Fruit fly (Drosophila melanogaster) whole organism, prepupa: ENCODE measurements around the gene mirr.

Source experiments
- Blimp-1 ChIP-seq: fragments of 200-800 bp; sonication (Bioruptor generic); optimal IDR thresholded peaks from 3 replicates; lab custom pipeline; 2017; ENCODE audit warnings: missing biosample characterization, missing genetic modification characterization, mild to moderate bottlenecking, moderate library complexity, missing genetic modification reagents
- CG10669 ChIP-seq: fragments of 200-800 bp; sonication (Bioruptor generic); optimal IDR thresholded peaks from 3 replicates; lab custom pipeline; 2018; ENCODE audit warnings: missing biosample characterization, mild to moderate bottlenecking, missing genetic modification characterization, moderate library complexity
- CG11294 ChIP-seq: fragments of 200-800 bp; sonication (Bioruptor generic); IDR thresholded peaks from 2 replicates; pipeline ENCODE4 v1.3.6; 2022; ENCODE audit warnings: missing biosample characterization, missing genetic modification characterization
- CG11762 ChIP-seq: fragments of 200-800 bp; sonication (Bioruptor generic); optimal IDR thresholded peaks from 3 replicates; lab custom pipeline; 2016; ENCODE audit warnings: missing biosample characterization, missing genetic modification characterization; ENCODE audit not compliant: insufficient read depth
- CG15336 ChIP-seq: fragments of 200-800 bp; sonication (Bioruptor generic); IDR thresholded peaks from 2 replicates; pipeline ENCODE4 v1.3.6; 2022; ENCODE audit warnings: missing biosample characterization, missing genetic modification characterization
- CG1621 ChIP-seq: fragments of 200-800 bp; sonication (Bioruptor generic); optimal IDR thresholded peaks from 3 replicates; lab custom pipeline; 2018; ENCODE audit warnings: missing biosample characterization, mild to moderate bottlenecking, missing genetic modification characterization
- CG16779 ChIP-seq: fragments of 200-800 bp; sonication (Bioruptor generic); optimal IDR thresholded peaks from 3 replicates; lab custom pipeline; 2017; ENCODE audit warnings: missing biosample characterization, mild to moderate bottlenecking, missing genetic modification characterization
- CG3032 ChIP-seq: fragments of 200-800 bp; optimal IDR thresholded peaks from 2 replicates; lab custom pipeline; 2019; ENCODE audit warnings: missing biosample characterization, mild to moderate bottlenecking, missing genetic modification characterization, moderate library complexity
- CG31627 ChIP-seq: fragments of 200-800 bp; sonication (Bioruptor generic); optimal IDR thresholded peaks from 3 replicates; lab custom pipeline; 2016; ENCODE audit warnings: missing biosample characterization, missing genetic modification characterization
- CG3919 ChIP-seq: fragments of 200-800 bp; sonication (Bioruptor generic); optimal IDR thresholded peaks from 3 replicates; lab custom pipeline; 2016; ENCODE audit warnings: missing biosample characterization, missing genetic modification characterization
- CG4318 ChIP-seq: fragments of 200-800 bp; sonication (Bioruptor generic); optimal IDR thresholded peaks from 3 replicates; lab custom pipeline; 2017; ENCODE audit warnings: missing biosample characterization, mild to moderate bottlenecking, missing genetic modification characterization
- CG6163 ChIP-seq: fragments of 200-800 bp; sonication (Bioruptor generic); IDR thresholded peaks from 3 replicates; pipeline ENCODE4 v1.3.6; 2022; ENCODE audit warnings: missing biosample characterization, missing genetic modification characterization
- CG6276 ChIP-seq: fragments of 200-800 bp; sonication (Bioruptor generic); optimal IDR thresholded peaks from 2 replicates; lab custom pipeline; 2017; ENCODE audit warnings: missing biosample characterization, mild to moderate bottlenecking, missing genetic modification characterization
- CG6792 ChIP-seq: fragments of 200-800 bp; sonication (Bioruptor generic); optimal IDR thresholded peaks from 3 replicates; lab custom pipeline; 2016; ENCODE audit warnings: missing biosample characterization, missing genetic modification characterization
- CG6808 ChIP-seq: fragments of 200-800 bp; sonication (Bioruptor generic); optimal IDR thresholded peaks from 3 replicates; lab custom pipeline; 2017; ENCODE audit warnings: missing biosample characterization, missing genetic modification characterization, mild to moderate bottlenecking, moderate library complexity, missing genetic modification reagents
- CG7368 ChIP-seq: fragments of 200-800 bp; sonication (Bioruptor generic); optimal IDR thresholded peaks from 3 replicates; lab custom pipeline; 2016; ENCODE audit warnings: missing biosample characterization, missing genetic modification characterization
- CG8119 ChIP-seq: fragments of 200-800 bp; sonication (Bioruptor generic); IDR thresholded peaks from 3 replicates; pipeline ENCODE4 v1.3.6; 2022; ENCODE audit warnings: missing biosample characterization, missing genetic modification characterization
- CG8319 ChIP-seq: fragments of 200-800 bp; sonication (Bioruptor generic); optimal IDR thresholded peaks from 3 replicates; lab custom pipeline; 2016; ENCODE audit warnings: missing biosample characterization, missing genetic modification characterization
- CG8632 ChIP-seq: fragments of 200-800 bp; sonication (Bioruptor generic); optimal IDR thresholded peaks from 3 replicates; lab custom pipeline; 2016; ENCODE audit warnings: missing biosample characterization, missing genetic modification characterization
- Eip75B ChIP-seq: fragments of 200-800 bp; sonication (Bioruptor generic); optimal IDR thresholded peaks from 3 replicates; lab custom pipeline; 2016; ENCODE audit warnings: missing biosample characterization, missing genetic modification characterization
- Eip78C ChIP-seq: fragments of 200-800 bp; sonication (Bioruptor generic); peaks from one replicate; lab custom pipeline; 2016; ENCODE audit warnings: missing biosample characterization, missing genetic modification characterization
- Eip93F ChIP-seq: fragments of 200-800 bp; sonication (Bioruptor generic); optimal IDR thresholded peaks from 2 replicates; lab custom pipeline; 2016; ENCODE audit warnings: missing biosample characterization, mild to moderate bottlenecking, missing genetic modification characterization
- Ets21C ChIP-seq: fragments of 200-800 bp; sonication (Bioruptor generic); optimal IDR thresholded peaks from 3 replicates; lab custom pipeline; 2016; ENCODE audit warnings: missing biosample characterization, missing genetic modification characterization
- Ets96B ChIP-seq: fragments of 200-800 bp; optimal IDR thresholded peaks from 2 replicates; lab custom pipeline; 2019; ENCODE audit warnings: missing biosample characterization, mild to moderate bottlenecking, missing genetic modification characterization, moderate library complexity
- Hr38 ChIP-seq: sonication (Bioruptor generic); optimal IDR thresholded peaks from 2 replicates; lab custom pipeline; 2016; ENCODE audit warnings: missing biosample characterization, missing genetic modification characterization
- Hr4 ChIP-seq: fragments of 200-800 bp; sonication (Bioruptor generic); optimal IDR thresholded peaks from 3 replicates; lab custom pipeline; 2016; ENCODE audit warnings: missing biosample characterization, missing genetic modification characterization
- Lpt ChIP-seq: fragments of 200-800 bp; sonication (Bioruptor generic); optimal IDR thresholded peaks from 3 replicates; lab custom pipeline; 2016; ENCODE audit warnings: missing biosample characterization, missing genetic modification characterization
- Met ChIP-seq: fragments of 200-800 bp; sonication (Bioruptor generic); optimal IDR thresholded peaks from 3 replicates; lab custom pipeline; 2016; ENCODE audit warnings: missing biosample characterization, missing genetic modification characterization
- Sox102F ChIP-seq: fragments of 200-800 bp; sonication (Bioruptor generic); optimal IDR thresholded peaks from 2 replicates; lab custom pipeline; 2016; ENCODE audit warnings: missing biosample characterization, mild to moderate bottlenecking, missing genetic modification characterization
- Sox14 ChIP-seq: fragments of 200-800 bp; sonication (Bioruptor generic); optimal IDR thresholded peaks from 3 replicates; lab custom pipeline; 2016; ENCODE audit warnings: missing biosample characterization, missing genetic modification characterization
- Sox15 ChIP-seq: fragments of 200-800 bp; sonication (Bioruptor generic); optimal IDR thresholded peaks from 3 replicates; lab custom pipeline; 2016; ENCODE audit warnings: missing biosample characterization, missing genetic modification characterization
- achi ChIP-seq: fragments of 200-800 bp; sonication (Bioruptor generic); optimal IDR thresholded peaks from 3 replicates; lab custom pipeline; 2016; ENCODE audit warnings: missing biosample characterization, missing genetic modification characterization
- cyc ChIP-seq: fragments of 200-800 bp; sonication (Bioruptor generic); optimal IDR thresholded peaks from 3 replicates; lab custom pipeline; 2016; ENCODE audit warnings: missing biosample characterization, missing genetic modification characterization
- dsx ChIP-seq: fragments of 200-800 bp; optimal IDR thresholded peaks from 3 replicates; lab custom pipeline; 2019; ENCODE audit warnings: missing biosample characterization, mild to moderate bottlenecking, missing genetic modification characterization, moderate library complexity; ENCODE audit not compliant: poor library complexity, severe bottlenecking
- eg ChIP-seq: fragments of 200-800 bp; sonication (Bioruptor generic); IDR thresholded peaks from 3 replicates; pipeline ENCODE4 v1.3.6; 2022; ENCODE audit warnings: missing biosample characterization, missing genetic modification characterization
- esn ChIP-seq: fragments of 200-800 bp; sonication (Bioruptor generic); optimal IDR thresholded peaks from 2 replicates; lab custom pipeline; 2016; ENCODE audit warnings: missing biosample characterization, mild to moderate bottlenecking, missing genetic modification characterization, moderate library complexity
- fd59A ChIP-seq: fragments of 200-800 bp; sonication (Bioruptor generic); optimal IDR thresholded peaks from 2 replicates; lab custom pipeline; 2017; ENCODE audit warnings: missing biosample characterization, mild to moderate bottlenecking, missing genetic modification characterization, missing genetic modification reagents
- fd85E ChIP-seq: fragments of 200-800 bp; sonication (Bioruptor generic); optimal IDR thresholded peaks from 3 replicates; lab custom pipeline; 2016; ENCODE audit warnings: missing biosample characterization, missing genetic modification characterization
- fkh ChIP-seq: fragments of 200-800 bp; sonication (Bioruptor generic); optimal IDR thresholded peaks from 3 replicates; lab custom pipeline; 2017; ENCODE audit warnings: missing biosample characterization, mild to moderate bottlenecking, missing genetic modification characterization, moderate library complexity
- lz ChIP-seq: fragments of 200-800 bp; sonication (Bioruptor generic); optimal IDR thresholded peaks from 3 replicates; lab custom pipeline; 2016; ENCODE audit warnings: missing biosample characterization, missing genetic modification characterization
- net ChIP-seq: fragments of 200-800 bp; sonication (Bioruptor generic); optimal IDR thresholded peaks from 3 replicates; lab custom pipeline; 2016; ENCODE audit warnings: missing biosample characterization, missing genetic modification characterization
- pdm3 ChIP-seq: fragments of 200-800 bp; sonication (Bioruptor generic); optimal IDR thresholded peaks from 3 replicates; lab custom pipeline; 2016; ENCODE audit warnings: missing biosample characterization, missing genetic modification characterization
- salr ChIP-seq, 2 experiments: fragments of 200-800 bp; sonication (Bioruptor generic); optimal IDR thresholded peaks; 3 replicates each; lab custom pipeline; 2016 to 2018; ENCODE audit warnings: missing biosample characterization in 2 of 2, missing genetic modification characterization in 2 of 2, mild to moderate bottlenecking in 1 of 2
- spab ChIP-seq: fragments of 200-800 bp; sonication (Bioruptor generic); optimal IDR thresholded peaks from 2 replicates; lab custom pipeline; 2017; ENCODE audit warnings: missing biosample characterization, mild to moderate bottlenecking, missing genetic modification characterization, missing genetic modification reagents
- ss ChIP-seq, 2 experiments: fragments of 200-800 bp; sonication (Bioruptor generic); optimal IDR thresholded peaks; 2 replicates in 1 of 2; 3 replicates in 1 of 2; lab custom pipeline; 2017 to 2018; ENCODE audit warnings: mild to moderate bottlenecking in 2 of 2, missing biosample characterization in 2 of 2, missing genetic modification characterization in 2 of 2, moderate library complexity in 1 of 2
- svp ChIP-seq: fragments of 200-800 bp; sonication (Bioruptor generic); peaks from one replicate; lab custom pipeline; 2016; ENCODE audit warnings: missing biosample characterization, missing genetic modification characterization

The mirr gene

dm6 chr3L:12704335-12704734 is 10.9 kb downstream of the mirr start:
- TF ChIP-seq CG15336: no peak
- TF ChIP-seq Hr38 (GFP tag; lab: Kevin White, UChicago): no peak
- TF ChIP-seq CG8119: no peak
- TF ChIP-seq CG4318 (GFP tag; lab: Kevin White, UChicago): no peak
- no peak for TF ChIP-seq Hr4 (GFP tag; lab: Kevin White, UChicago)
- TF ChIP-seq Sox102F (GFP tag; lab: Kevin White, UChicago): no peak
- TF ChIP-seq svp (GFP tag; lab: Kevin White, UChicago): peak; percentile 53
- no peak for TF ChIP-seq CG6808
- no peak for TF ChIP-seq CG10669 (GFP tag; lab: Kevin White, UChicago)
- TF ChIP-seq Ets96B (tag; lab: Kevin White, UChicago): no peak
- TF ChIP-seq CG8319 (GFP tag; lab: Kevin White, UChicago): no peak
- no peak for TF ChIP-seq fkh (GFP tag; lab: Kevin White, UChicago)
- no peak for TF ChIP-seq CG3919
- TF ChIP-seq ss (GFP tag; optimal IDR thresholded peaks at IDR 0.05; lab: Kevin White, UChicago): peak in 1 of 2 experiments; percentile 28

- TF ChIP-seq Hr4 (GFP tag; lab: Kevin White, UChicago) (no peak), ss (GFP tag; optimal IDR thresholded peaks at IDR 0.05; lab: Kevin White, UChicago) (no peak), CG31627 (GFP tag; lab: Kevin White, UChicago) (no peak), CG1621 (tag; lab: Kevin White, UChicago) (no peak), CG3919 (no peak), eg (no peak), net (GFP tag; lab: Kevin White, UChicago) (no peak), Eip75B (no peak)
- TF ChIP-seq, all 60 proteins: peak for 0
Observed at dm6 chr3L:12705377-12705776, 11.9 kb downstream of the mirr start.

- TF ChIP-seq Lpt (GFP tag; lab: Kevin White, UChicago): no peak
- TF ChIP-seq CG6808: peak; percentile 56
- no peak for TF ChIP-seq net (GFP tag; lab: Kevin White, UChicago)
- peak; percentile 39 for TF ChIP-seq lz (GFP tag; lab: Kevin White, UChicago)
- no peak for TF ChIP-seq Eip93F (GFP tag; lab: Kevin White, UChicago)
- no peak for TF ChIP-seq eg
- no peak for TF ChIP-seq Sox15 (GFP tag; lab: Kevin White, UChicago)
- TF ChIP-seq dsx (GFP tag; lab: Kevin White, UChicago): peak; percentile 36
- TF ChIP-seq fd85E (GFP tag; lab: Kevin White, UChicago): no peak
- TF ChIP-seq ss (GFP tag; optimal IDR thresholded peaks at IDR 0.05; lab: Kevin White, UChicago): peak; percentile 37
- peak; percentile 33 for TF ChIP-seq Sox102F (GFP tag; lab: Kevin White, UChicago)
- TF ChIP-seq CG11762 (GFP tag; lab: Kevin White, UChicago): no peak
- TF ChIP-seq fkh (GFP tag; lab: Kevin White, UChicago): no peak
- peak; percentile 51 for TF ChIP-seq CG3032
- TF ChIP-seq CG11294: no peak
- TF ChIP-seq CG15336: no peak
- TF ChIP-seq Met (GFP tag; lab: Kevin White, UChicago): peak; percentile 19
- TF ChIP-seq spab (GFP tag; lab: Kevin White, UChicago): peak; percentile 63
- TF ChIP-seq CG31627 (GFP tag; lab: Kevin White, UChicago): peak; percentile 38
- peak; percentile 59 for TF ChIP-seq cyc (GFP tag; lab: Kevin White, UChicago)
- TF ChIP-seq Ets21C (GFP tag; lab: Kevin White, UChicago): peak; percentile 9
- peak; percentile 4 for TF ChIP-seq pdm3 (GFP tag; lab: Kevin White, UChicago)
- no peak for TF ChIP-seq salr (GFP tag; optimal IDR thresholded peaks at IDR 0.05; lab: Kevin White, UChicago)
- peak; percentile 14 for TF ChIP-seq achi (GFP tag; lab: Kevin White, UChicago)
- TF ChIP-seq CG8319 (GFP tag; lab: Kevin White, UChicago): peak; percentile 24
- peak; percentile 38 for TF ChIP-seq Sox14 (GFP tag; lab: Kevin White, UChicago)
- peak; percentile 9 for TF ChIP-seq fd59A (GFP tag; lab: Kevin White, UChicago)
- peak; percentile 15 for TF ChIP-seq CG8632
- TF ChIP-seq Hr4 (GFP tag; lab: Kevin White, UChicago): no peak
- TF ChIP-seq CG16779 (tag; lab: Kevin White, UChicago): no peak
- peak; percentile 50 for TF ChIP-seq esn
- TF ChIP-seq CG6163 (GFP tag; lab: Robert Waterston, UW): no peak
- peak; percentile 84 for TF ChIP-seq Eip78C
- peak; percentile 50 for TF ChIP-seq CG3919
- TF ChIP-seq CG6276: no peak
- TF ChIP-seq CG6792: peak; percentile 16
- peak; percentile 34 for TF ChIP-seq CG7368 (GFP tag; lab: Kevin White, UChicago)
- peak; percentile 17 for TF ChIP-seq Blimp-1 (GFP tag; lab: Kevin White, UChicago)
Observed at dm6 chr3L:12706456-12706855, 13.0 kb downstream of the mirr start.
